Fruit fly (Drosophila melanogaster) whole organism, pupa: ENCODE measurements around the gene bnb.

ENCODE experiments used
- CG13204 ChIP-seq: fragments of 200-800 bp; sonication (Bioruptor generic); optimal IDR thresholded peaks from 2 replicates; lab custom pipeline; 2018; ENCODE audit warnings: missing biosample characterization, mild to moderate bottlenecking, missing genetic modification characterization, moderate library complexity
- CG15710 ChIP-seq: fragments of 200-800 bp; sonication (Bioruptor generic); optimal IDR thresholded peaks from 2 replicates; lab custom pipeline; 2018; ENCODE audit warnings: missing biosample characterization, mild to moderate bottlenecking, missing genetic modification characterization, moderate library complexity
- CG17806 ChIP-seq: fragments of 200-800 bp; sonication (Bioruptor generic); optimal IDR thresholded peaks from 2 replicates; lab custom pipeline; 2018; ENCODE audit warnings: missing biosample characterization, mild to moderate bottlenecking, missing genetic modification characterization, moderate library complexity
- CG4496 ChIP-seq: fragments of 200-800 bp; sonication (Bioruptor generic); IDR thresholded peaks from 3 replicates; pipeline ENCODE4 v1.3.6; 2022; ENCODE audit warnings: missing biosample characterization, missing genetic modification characterization
- CG9948 ChIP-seq: fragments of 200-800 bp; sonication (Bioruptor generic); optimal IDR thresholded peaks from 2 replicates; lab custom pipeline; 2018; ENCODE audit warnings: missing biosample characterization, mild to moderate bottlenecking, missing genetic modification characterization, moderate library complexity
- D1 ChIP-seq: fragments of 200-800 bp; sonication (Bioruptor generic); optimal IDR thresholded peaks from 2 replicates; lab custom pipeline; 2018; ENCODE audit warnings: missing biosample characterization, mild to moderate bottlenecking, missing genetic modification characterization, moderate library complexity
- EcR ChIP-seq: fragments of 200-800 bp; sonication (Bioruptor generic); optimal IDR thresholded peaks from 3 replicates; lab custom pipeline; 2019; ENCODE audit warnings: missing biosample characterization, missing genetic modification characterization, mild to moderate bottlenecking, moderate library complexity, missing genetic modification reagents
- Pif1A ChIP-seq: fragments of 200-800 bp; sonication (Bioruptor generic); optimal IDR thresholded peaks from 3 replicates; lab custom pipeline; 2016; ENCODE audit warnings: missing biosample characterization, missing genetic modification characterization
- fd96Ca ChIP-seq: fragments of 200-800 bp; sonication (Bioruptor generic); IDR thresholded peaks from 3 replicates; pipeline ENCODE4 v1.3.6; 2022; ENCODE audit warnings: missing biosample characterization, missing genetic modification characterization
- gl ChIP-seq: fragments of 200-800 bp; sonication (Bioruptor generic); optimal IDR thresholded peaks from 2 replicates; lab custom pipeline; 2018; ENCODE audit warnings: missing biosample characterization, mild to moderate bottlenecking, missing genetic modification characterization
- rn ChIP-seq: fragments of 200-800 bp; sonication (Bioruptor generic); IDR thresholded peaks from 2 replicates; pipeline ENCODE4 v1.3.6; 2022; ENCODE audit warnings: missing biosample characterization, missing genetic modification characterization

DNA sequence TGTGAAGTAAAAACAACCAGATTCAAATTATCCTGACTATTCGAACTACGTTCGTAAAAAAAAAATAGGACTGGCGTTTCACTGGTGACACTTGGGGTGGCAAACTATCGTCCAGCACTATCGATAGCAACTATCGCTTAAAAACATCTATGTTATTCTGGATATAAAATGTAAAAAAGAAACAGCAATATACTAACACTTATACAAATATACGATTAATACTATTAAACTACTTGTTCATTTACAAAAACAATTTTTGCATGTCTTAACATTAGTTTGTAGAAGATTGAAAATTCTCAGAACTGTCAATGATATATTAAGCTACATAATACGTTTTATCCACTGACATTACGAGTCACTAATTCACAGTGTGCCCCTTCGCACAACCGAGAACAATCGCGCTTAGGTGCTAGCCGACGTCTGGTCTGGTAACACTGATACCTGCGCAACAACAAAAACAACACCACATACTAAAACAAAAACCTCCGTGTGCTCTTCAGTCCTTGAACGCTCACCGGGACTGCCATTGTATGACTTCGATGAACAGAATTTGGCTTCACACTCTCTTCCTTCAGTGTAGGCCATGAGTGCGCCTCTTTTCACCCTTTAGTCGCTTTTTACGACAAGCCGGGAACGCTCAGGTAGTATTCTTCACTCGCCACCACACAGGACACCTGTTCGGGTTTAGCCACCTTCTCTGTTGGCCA lies 13.9 kb downstream of the bnb start, which contains the start of gene CG18259:
- TF ChIP-seq CG9948 (tag; lab: Kevin White, UChicago) (no peak), Pif1A (GFP tag; lab: Kevin White, UChicago) (no peak), CG13204 (GFP tag; lab: Kevin White, UChicago) (no peak), fd96Ca (no peak), EcR (GFP tag; lab: Kevin White, UChicago) (no peak), CG17806 (tag; lab: Kevin White, UChicago) (no peak), gl (tag; lab: Kevin White, UChicago) (no peak), D1 (tag; lab: Kevin White, UChicago) (no peak), rn (GFP tag; lab: Robert Waterston, UW) (no peak), CG15710 (no peak), CG4496 (peak; percentile 24; the same call in 1 of the 3 replicates)
